Worm (Caenorhabditis elegans): ENCODE results near the gene T13H5.8.

- TF ChIP-seq him-1 (tag; optimal IDR thresholded peaks at IDR 0.05) (no peak), W03F9.2 (tag; optimal IDR thresholded peaks at IDR 0.05) (no peak)
Observed at ce11 chrII:8472916-8473315, 45.4 kb upstream of the T13H5.8 start.

Data from whole organism, L4/young adult.